Worm (Caenorhabditis elegans) whole organism, midembryonic: Measurements from ENCODE around the gene C05E4.15.

Experiments used
- T22C8.4 ChIP-seq: fragments of 200-800 bp; sonication (Bioruptor generic); IDR thresholded peaks from 2 replicates; pipeline ENCODE4 v1.3.6; 2022; ENCODE audit warnings: missing genetic modification characterization, missing compliant biosample characterization
- cog-1 ChIP-seq: sonication (generic microtip); optimal IDR thresholded peaks from 2 replicates; lab custom pipeline; 2016; ENCODE audit warnings: missing genetic modification characterization, missing compliant biosample characterization
- flt-1 ChIP-seq: fragments of 200-800 bp; sonication (Bioruptor generic); IDR thresholded peaks from 2 replicates; pipeline ENCODE4 v1.3.6; 2022; ENCODE audit warnings: missing genetic modification characterization, missing compliant biosample characterization
- klf-2 ChIP-seq: fragments of 200-800 bp; sonication (Bioruptor generic); conservative IDR thresholded peaks from 2 replicates; pipeline ENCODE4 v1.3.6; 2022; ENCODE audit warnings: missing genetic modification reagents, missing genetic modification characterization, missing compliant biosample characterization
- med-1 ChIP-seq: sonication (generic microtip); optimal IDR thresholded peaks from 2 replicates; lab custom pipeline; 2017; ENCODE audit warnings: missing genetic modification characterization, mild to moderate bottlenecking, missing compliant biosample characterization, antibody characterized with exemption, missing genetic modification reagents; ENCODE audit not compliant: insufficient read depth
- ref-1 ChIP-seq: fragments of 200-800 bp; sonication (Bioruptor generic); conservative IDR thresholded peaks from 2 replicates; pipeline ENCODE4 v1.3.6; 2022; ENCODE audit warnings: missing genetic modification reagents, missing genetic modification characterization, missing compliant biosample characterization
- tab-1 ChIP-seq: fragments of 200-800 bp; sonication (Bioruptor generic); IDR thresholded peaks from 2 replicates; pipeline ENCODE4 v1.3.6; 2022; ENCODE audit warnings: missing genetic modification characterization, missing compliant biosample characterization
- ztf-23 ChIP-seq: fragments of 200-800 bp; sonication (Bioruptor generic); IDR thresholded peaks from 2 replicates; pipeline ENCODE4 v1.3.6; 2022; ENCODE audit warnings: missing genetic modification reagents, missing genetic modification characterization, missing compliant biosample characterization
- ztf-29 ChIP-seq: fragments of 200-800 bp; sonication (Bioruptor generic); IDR thresholded peaks from 2 replicates; pipeline ENCODE4 v1.3.6; 2022; ENCODE audit warnings: missing genetic modification reagents, missing genetic modification characterization, missing compliant biosample characterization

The C05E4.15 gene

DNA sequence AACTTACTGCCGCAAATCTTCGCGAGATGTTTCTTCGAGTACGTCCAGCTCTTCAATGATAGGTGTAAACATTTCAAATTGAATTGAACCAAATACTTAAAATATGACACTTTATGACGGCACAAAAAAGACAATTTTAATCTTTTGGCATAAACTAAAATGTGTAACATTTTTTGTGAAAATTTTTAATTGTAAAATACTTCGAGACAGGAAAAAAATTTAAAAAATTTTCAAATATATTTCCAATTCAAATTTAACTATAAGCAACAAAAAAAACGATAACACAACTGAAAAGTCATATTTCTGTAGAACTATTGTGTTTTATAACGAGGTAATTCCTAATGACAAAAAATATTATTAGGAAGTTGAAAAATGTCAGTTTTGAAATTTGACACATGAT lies 747 bp upstream of the C05E4.15 start, which contains the start of gene C05E4.12:
Gene C05E4.12, minus strand, starts transcription at position 101 of the 400 bp plus-strand sequence.
- no peak for TF ChIP-seq ref-1
- TF ChIP-seq T22C8.4 = no peak
- TF ChIP-seq cog-1 (tag; lab: Kevin White, UChicago) = no peak
- no peak for TF ChIP-seq ztf-23 (GFP tag; lab: Robert Waterston, UW)
- no peak for TF ChIP-seq tab-1 (GFP tag; lab: Robert Waterston, UW)
- no peak for TF ChIP-seq klf-2 (GFP tag; lab: Robert Waterston, UW)
- TF ChIP-seq med-1 (GFP tag; lab: Kevin White, UChicago) = no peak
- TF ChIP-seq ztf-29 (GFP tag; lab: Robert Waterston, UW) = no peak
- no peak for TF ChIP-seq flt-1 (GFP tag; lab: Robert Waterston, UW)

DNA sequence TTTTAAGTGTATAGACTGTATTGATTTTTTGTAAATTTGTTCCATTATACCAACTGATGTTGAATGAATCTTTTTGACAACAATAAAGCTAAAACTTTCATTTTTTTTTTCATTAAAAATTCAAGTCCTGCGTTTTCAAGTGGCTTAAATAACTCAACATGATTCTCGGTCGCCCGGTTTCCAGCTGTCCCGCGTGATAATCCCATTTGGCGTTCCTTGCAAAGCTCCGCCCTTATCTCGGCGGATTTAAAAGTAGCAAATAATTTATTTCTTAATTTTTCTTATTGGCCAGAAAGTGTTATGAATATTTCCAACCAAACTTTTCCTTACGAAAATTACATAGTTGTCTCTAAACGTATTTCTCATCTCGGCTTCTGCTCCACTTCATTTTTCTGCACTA lies 5.0 kb downstream of the C05E4.15 start, which contains the start of gene str-20:
Gene str-20, plus strand, starts transcription at position 301 of the 400 bp plus-strand sequence.
- TF ChIP-seq ref-1 (no peak), T22C8.4 (no peak), klf-2 (GFP tag; lab: Robert Waterston, UW) (no peak), ztf-23 (GFP tag; lab: Robert Waterston, UW) (no peak), ztf-29 (GFP tag; lab: Robert Waterston, UW) (no peak), tab-1 (GFP tag; lab: Robert Waterston, UW) (no peak), cog-1 (tag; lab: Kevin White, UChicago) (no peak), flt-1 (GFP tag; lab: Robert Waterston, UW) (no peak), med-1 (GFP tag; lab: Kevin White, UChicago) (no peak)

DNA sequence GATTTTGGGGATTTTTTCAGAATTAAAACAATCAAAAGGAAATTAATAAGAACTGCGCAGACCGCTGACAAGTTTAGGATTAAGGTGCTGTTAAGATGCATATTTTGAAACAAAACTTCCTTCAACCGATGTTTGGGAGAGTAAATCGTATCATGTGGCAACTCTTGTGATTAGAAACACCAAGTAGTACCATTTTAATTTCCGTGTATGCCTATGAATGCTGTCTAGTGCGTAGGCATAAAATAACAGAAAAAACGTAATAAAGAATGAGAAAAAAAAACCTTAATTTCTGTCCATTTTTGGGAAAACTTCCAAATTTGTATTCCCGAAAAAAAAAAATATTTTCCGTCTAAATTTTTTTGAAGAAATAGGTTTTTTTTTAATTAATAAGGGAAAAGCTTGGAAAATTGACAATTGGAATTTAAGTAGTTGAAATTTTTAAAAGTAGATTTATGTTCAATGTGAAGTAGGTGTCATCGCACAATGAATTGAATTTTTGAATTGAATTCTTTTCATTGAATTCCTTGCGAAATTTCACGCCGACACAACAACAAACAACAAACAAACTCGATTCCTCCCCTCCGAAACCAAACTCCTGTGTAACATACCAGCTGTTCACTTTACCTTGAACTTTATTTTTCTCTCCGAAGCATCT lies 8.3 kb downstream of the C05E4.15 start, which contains the start of the genes str-262 and srp-1:
Gene str-262, minus strand, starts transcription at position 101 of the 655 bp plus-strand sequence.
Gene srp-1, plus strand, starts transcription at position 605 of the 655 bp plus-strand sequence.
- no peak for TF ChIP-seq ref-1
- no peak for TF ChIP-seq flt-1 (GFP tag; lab: Robert Waterston, UW)
- TF ChIP-seq ztf-23 (GFP tag; lab: Robert Waterston, UW) = no peak
- no peak for TF ChIP-seq cog-1 (tag; lab: Kevin White, UChicago)
- no peak for TF ChIP-seq tab-1 (GFP tag; lab: Robert Waterston, UW)
- TF ChIP-seq ztf-29 (GFP tag; lab: Robert Waterston, UW) = no peak
- TF ChIP-seq T22C8.4 = no peak
- TF ChIP-seq med-1 (GFP tag; lab: Kevin White, UChicago) = no peak

DNA sequence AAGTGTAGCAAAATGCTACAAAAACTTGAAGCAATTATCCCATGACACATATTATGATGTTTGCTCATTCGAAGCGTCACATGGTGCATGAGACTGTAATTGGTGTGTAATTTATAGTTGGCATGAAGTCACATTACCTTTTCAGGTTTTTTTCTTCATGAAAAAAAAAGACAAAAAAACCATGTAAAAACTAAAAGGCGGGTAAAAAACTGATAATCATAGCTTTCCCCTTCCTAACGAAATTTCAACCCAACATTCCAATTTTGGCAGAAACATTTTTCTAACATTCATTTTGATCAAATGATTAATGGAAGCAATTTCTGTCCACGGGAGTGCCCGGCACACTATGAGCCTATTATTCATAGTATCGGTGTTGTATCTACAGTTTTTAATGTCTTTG lies 13.1 kb downstream of the C05E4.15 start, which contains the start of gene sri-4:
Gene sri-4, plus strand, starts transcription at position 301 of the 400 bp plus-strand sequence.
- TF ChIP-seq ztf-23 (GFP tag; lab: Robert Waterston, UW) (no peak), ref-1 (no peak), T22C8.4 (no peak), med-1 (GFP tag; lab: Kevin White, UChicago) (no peak), tab-1 (GFP tag; lab: Robert Waterston, UW) (no peak), flt-1 (GFP tag; lab: Robert Waterston, UW) (no peak), ztf-29 (GFP tag; lab: Robert Waterston, UW) (no peak), klf-2 (GFP tag; lab: Robert Waterston, UW) (no peak)

DNA sequence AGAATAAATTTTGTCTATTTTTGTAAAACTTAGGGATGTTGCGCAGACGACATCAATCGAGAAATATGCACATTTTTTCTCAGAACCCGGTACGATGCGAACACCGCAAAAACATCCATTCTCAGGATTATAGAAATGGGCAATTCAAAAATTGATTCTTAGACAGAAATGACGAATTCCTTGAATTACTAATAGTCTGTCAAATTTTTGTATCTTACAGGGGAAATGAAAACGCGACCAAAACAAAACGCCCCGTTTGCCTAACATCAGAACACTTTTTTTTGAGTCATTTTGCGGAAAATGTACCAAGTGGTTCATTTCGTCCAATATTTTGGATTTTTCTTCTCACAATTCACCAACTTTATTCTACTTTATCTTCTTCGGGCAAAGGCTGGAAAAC lies 17.8 kb downstream of the C05E4.15 start, which contains the start of gene str-134:
Gene str-134, plus strand, starts transcription at position 301 of the 400 bp plus-strand sequence.
- TF ChIP-seq med-1 (GFP tag; lab: Kevin White, UChicago) = no peak
- TF ChIP-seq flt-1 (GFP tag; lab: Robert Waterston, UW) = no peak
- TF ChIP-seq cog-1 (tag; lab: Kevin White, UChicago) = no peak
- no peak for TF ChIP-seq klf-2 (GFP tag; lab: Robert Waterston, UW)
- no peak for TF ChIP-seq ztf-29 (GFP tag; lab: Robert Waterston, UW)
- no peak for TF ChIP-seq tab-1 (GFP tag; lab: Robert Waterston, UW)
- TF ChIP-seq ztf-23 (GFP tag; lab: Robert Waterston, UW) = no peak
- TF ChIP-seq T22C8.4 = no peak

DNA sequence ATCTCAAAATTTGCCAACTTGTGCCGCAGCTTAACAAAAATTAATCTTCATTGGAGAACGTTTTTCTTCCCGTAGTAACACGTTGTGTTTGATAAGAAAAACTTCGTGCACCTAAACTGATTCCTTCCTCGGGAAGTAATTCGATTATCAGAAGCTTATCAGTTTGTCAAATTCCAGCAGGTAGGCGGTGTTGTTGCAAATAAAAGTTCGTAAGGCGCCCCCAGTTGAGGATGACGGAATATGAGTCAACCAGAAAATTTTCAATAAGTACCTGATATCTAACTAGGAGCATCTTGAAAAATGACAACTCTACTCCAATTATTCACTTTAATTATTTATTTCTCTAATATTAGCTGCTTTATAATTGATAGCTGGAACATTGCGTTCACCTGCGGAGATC lies 19.3 kb downstream of the C05E4.15 start, which contains the start of gene C05E4.7:
Gene C05E4.7, plus strand, starts transcription at position 301 of the 400 bp plus-strand sequence.
- TF ChIP-seq ztf-29 (GFP tag; lab: Robert Waterston, UW) (no peak), T22C8.4 (no peak), flt-1 (GFP tag; lab: Robert Waterston, UW) (no peak)

DNA sequence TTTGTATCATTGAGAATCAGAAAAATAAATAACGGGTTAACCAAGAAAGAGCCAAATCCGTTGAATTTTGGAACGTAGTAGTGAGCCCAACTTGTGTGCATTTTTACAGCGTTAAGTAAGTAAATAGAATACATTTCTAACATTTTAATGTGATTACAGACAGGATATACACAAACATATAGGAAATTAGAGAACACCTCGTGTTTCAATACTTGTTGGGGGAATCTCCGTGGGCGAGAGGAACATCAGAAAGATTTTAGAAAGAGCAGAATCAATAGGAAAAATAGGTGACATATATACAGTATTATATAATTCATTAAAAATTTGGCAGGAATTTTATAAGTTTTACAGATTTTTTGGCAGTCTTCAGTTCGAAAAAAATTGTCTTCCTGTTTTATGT lies 22.4 kb downstream of the C05E4.15 start, which contains the start of gene srj-24:
Gene srj-24, minus strand, starts transcription at position 101 of the 400 bp plus-strand sequence.
- TF ChIP-seq ztf-29 (GFP tag; lab: Robert Waterston, UW) (no peak), ztf-23 (GFP tag; lab: Robert Waterston, UW) (no peak), flt-1 (GFP tag; lab: Robert Waterston, UW) (no peak), ref-1 (no peak), tab-1 (GFP tag; lab: Robert Waterston, UW) (no peak), med-1 (GFP tag; lab: Kevin White, UChicago) (no peak), cog-1 (tag; lab: Kevin White, UChicago) (no peak)

DNA sequence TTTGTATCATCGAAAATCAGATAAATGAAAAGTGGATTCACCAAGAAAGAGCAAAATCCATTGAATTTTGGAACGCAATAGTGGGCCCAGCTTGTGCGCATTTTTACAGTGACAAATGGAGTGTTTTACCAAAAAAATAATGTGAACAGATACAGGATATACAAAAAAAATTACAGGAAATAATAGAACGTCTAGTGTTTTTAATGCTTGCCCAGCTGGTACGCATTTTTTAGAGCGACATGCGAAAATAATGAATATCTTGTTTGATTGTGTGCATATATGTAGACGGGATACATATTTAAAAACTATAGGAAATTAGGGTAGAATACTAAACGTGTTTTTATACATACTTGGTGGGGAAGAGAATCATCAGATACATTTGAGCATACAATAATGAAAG lies 25.0 kb downstream of the C05E4.15 start, which contains the start of gene srj-25:
Gene srj-25, minus strand, starts transcription at position 101 of the 400 bp plus-strand sequence.
- no peak for TF ChIP-seq ztf-23 (GFP tag; lab: Robert Waterston, UW)
- TF ChIP-seq tab-1 (GFP tag; lab: Robert Waterston, UW) = no peak
- no peak for TF ChIP-seq ztf-29 (GFP tag; lab: Robert Waterston, UW)

DNA sequence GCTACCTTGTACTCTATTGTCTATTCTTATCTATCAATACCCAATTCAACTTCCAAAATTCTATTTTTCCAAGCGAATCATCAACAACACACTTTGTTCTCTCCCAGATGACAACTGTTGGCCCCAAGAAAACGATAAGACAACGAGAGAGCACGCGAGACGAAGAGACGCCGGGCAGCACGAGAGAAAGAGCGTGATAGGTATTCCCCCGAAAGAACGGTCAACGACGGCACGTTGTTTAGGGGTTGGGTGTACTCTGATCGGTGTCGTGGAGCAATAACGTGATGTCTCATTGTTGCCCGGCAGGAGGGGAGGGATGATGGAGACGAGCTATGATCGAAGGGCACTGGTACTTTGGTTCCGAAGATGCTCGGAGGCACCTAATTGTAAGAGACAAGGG lies 29.8 kb downstream of the C05E4.15 start:
- TF ChIP-seq ref-1 = no peak
- TF ChIP-seq cog-1 (tag; lab: Kevin White, UChicago) = peak; percentile 50

DNA sequence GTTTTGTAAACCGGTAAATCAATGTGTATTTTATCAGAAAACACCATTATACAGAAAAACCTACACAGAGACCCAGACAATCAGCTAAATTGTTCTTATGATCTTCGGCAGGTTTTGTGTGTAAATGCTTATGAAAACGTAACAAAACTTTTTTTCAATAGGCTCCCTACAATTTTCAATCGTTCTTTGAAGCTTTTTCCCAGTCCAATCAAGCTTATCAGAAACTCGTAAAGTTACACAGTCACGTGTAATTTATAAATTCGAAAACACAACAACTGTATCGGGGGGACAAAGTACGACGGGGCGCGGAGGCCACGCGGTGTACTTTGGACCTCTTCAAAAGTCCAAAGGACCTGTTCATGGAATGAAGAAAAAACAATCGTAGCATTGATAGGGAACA lies 30.9 kb downstream of the C05E4.15 start:
- TF ChIP-seq ref-1 (no peak), cog-1 (tag; lab: Kevin White, UChicago) (no peak), med-1 (GFP tag; lab: Kevin White, UChicago) (no peak), ztf-23 (GFP tag; lab: Robert Waterston, UW) (no peak), ztf-29 (GFP tag; lab: Robert Waterston, UW) (no peak), T22C8.4 (no peak), tab-1 (GFP tag; lab: Robert Waterston, UW) (no peak), flt-1 (GFP tag; lab: Robert Waterston, UW) (no peak), klf-2 (GFP tag; lab: Robert Waterston, UW) (no peak)
